Worm (Caenorhabditis elegans): Measurements from ENCODE around the gene clh-1.

The clh-1 gene

ce11 chrII:11845954-11846353, 10.3 kb downstream of the clh-1 start:
- TF ChIP-seq elt-3 (tag; optimal IDR thresholded peaks at IDR 0.05) (peak in 1 of 6 experiments; percentile 43), nhr-47 (tag; optimal IDR thresholded peaks at IDR 0.05) (peak; percentile 3), isw-1 (GFP tag; IDR thresholded peaks at IDR 0.05) (no peak), ama-1 (optimal IDR thresholded peaks at IDR 0.05) (peak; percentile 35), egl-27 (tag; optimal IDR thresholded peaks at IDR 0.05) (no peak)

ce11 chrII:11844984-11845383, 11.3 kb downstream of the clh-1 start:
- TF ChIP-seq nhr-19 (GFP tag; conservative IDR thresholded peaks at IDR 0.05) (no peak), Y116A8C.19 (tag; optimal IDR thresholded peaks at IDR 0.05; ENCODE audit: borderline replicate concordance) (no peak), ets-5 (GFP tag; IDR thresholded peaks at IDR 0.05) (no peak), nhr-77 (tag; optimal IDR thresholded peaks at IDR 0.05) (no peak), nhr-11 (tag; optimal IDR thresholded peaks at IDR 0.05) (no peak), fkh-8 (tag; optimal IDR thresholded peaks at IDR 0.05) (no peak)

- no peak for TF ChIP-seq sox-4 (tag; optimal IDR thresholded peaks at IDR 0.05)
- TF ChIP-seq C16A3.4 (tag; optimal IDR thresholded peaks at IDR 0.05), result no peak
- TF ChIP-seq ama-1 (optimal IDR thresholded peaks at IDR 0.05), result no peak
- TF ChIP-seq nhr-84 (tag; optimal IDR thresholded peaks at IDR 0.05), result no peak
- no peak for TF ChIP-seq rnt-1 (tag; optimal IDR thresholded peaks at IDR 0.05)
- TF ChIP-seq isw-1 (GFP tag; IDR thresholded peaks at IDR 0.05), result no peak
- no peak for TF ChIP-seq nhr-90 (tag; optimal IDR thresholded peaks at IDR 0.05; ENCODE audit: poor library complexity)
- no peak for TF ChIP-seq tlp-1 (tag; optimal IDR thresholded peaks at IDR 0.05)
- TF ChIP-seq nhr-28 (tag; optimal IDR thresholded peaks at IDR 0.05), result no peak
- TF ChIP-seq C34B4.2 (tag; optimal IDR thresholded peaks at IDR 0.05), result no peak
Measured at ce11 chrII:11844072-11844471, 12.2 kb downstream of the clh-1 start.

- peak; percentile 46 for TF ChIP-seq blmp-1 (tag; optimal IDR thresholded peaks at IDR 0.05)
- no peak for TF ChIP-seq mdl-1 (tag; optimal IDR thresholded peaks at IDR 0.05)
- TF ChIP-seq Y116A8C.19 (tag; optimal IDR thresholded peaks at IDR 0.05; ENCODE audit: borderline replicate concordance), result no peak
- TF ChIP-seq mef-2 (tag; optimal IDR thresholded peaks at IDR 0.05), result no peak
- TF ChIP-seq unc-130 (tag; optimal IDR thresholded peaks at IDR 0.05), result no peak
- TF ChIP-seq nhr-71 (tag; optimal IDR thresholded peaks at IDR 0.05), result peak; percentile 7
- TF ChIP-seq nhr-85 (tag), result peak; percentile 69
- no peak for TF ChIP-seq lin-35 (GFP tag; optimal IDR thresholded peaks at IDR 0.05)
- TF ChIP-seq jun-1 (tag; optimal IDR thresholded peaks at IDR 0.05), result no peak
- TF ChIP-seq tbx-2 (tag; optimal IDR thresholded peaks at IDR 0.05), result no peak
Measured at ce11 chrII:11843441-11843840, 12.8 kb downstream of the clh-1 start.

ce11 chrII:11842766-11843165, 13.5 kb downstream of the clh-1 start:
- TF ChIP-seq snpc-4 (tag; optimal IDR thresholded peaks at IDR 0.05) (peak; percentile 27), ama-1 (optimal IDR thresholded peaks at IDR 0.05) (no peak)

ce11 chrII:11842317-11842716, 13.9 kb downstream of the clh-1 start, which contains the start of gene T27D12.1:
Gene T27D12.1, plus strand, starts transcription at chrII:11842617.
- no peak for TF ChIP-seq isw-1 (GFP tag; IDR thresholded peaks at IDR 0.05)
- TF ChIP-seq snu-23 (GFP tag; optimal IDR thresholded peaks at IDR 0.05), result no peak
- TF ChIP-seq ceh-8 (GFP tag; optimal IDR thresholded peaks at IDR 0.05), result no peak
- TF ChIP-seq hlh-4 (tag; optimal IDR thresholded peaks at IDR 0.05), result no peak
- TF ChIP-seq ceh-88 (GFP tag; IDR thresholded peaks at IDR 0.05), result no peak
- no peak for TF ChIP-seq Y116A8C.19 (tag; optimal IDR thresholded peaks at IDR 0.05; ENCODE audit: borderline replicate concordance)
- no peak for TF ChIP-seq fos-1 (tag; optimal IDR thresholded peaks at IDR 0.05)
- no peak for TF ChIP-seq nhr-237 (tag; optimal IDR thresholded peaks at IDR 0.05)
